ENCODE assay signal across 1 fruit fly cellular context in genomic region chr3R:23117683-23118470, dm6.
TF ChIP-seq lines count a peak whose summit lies in the region.

Rassf (minus strand) TSS chr3R:23117931.
CenB1A (plus strand) TSS chr3R:23118400.

TF ChIP-seq in whole organism, embryonic, 481 proteins besides CTCF, POLR2A, EP300 and RAD21 (continued from another document and continues in another):
- TF ChIP-seq CG1529 (GFP tag; optimal IDR thresholded peaks at IDR 0.05; lab: Kevin White, UChicago) (no peak), ara (GFP tag; IDR thresholded peaks at IDR 0.05; lab: Robert Waterston, UW) (peak; percentile 11; the same call in 1 of the 2 replicates), PHDP (tag; optimal IDR thresholded peaks at IDR 0.05; lab: Kevin White, UChicago) (peak; percentile 10), CG18476 (GFP tag; optimal IDR thresholded peaks at IDR 0.05; lab: Kevin White, UChicago) (peak; percentile 36), lab (GFP tag; optimal IDR thresholded peaks at IDR 0.05; lab: Kevin White, UChicago) (peak; percentile 19), maf-S (GFP tag; optimal IDR thresholded peaks at IDR 0.05; lab: Kevin White, UChicago) (peak; percentile 65), gcm2 (GFP tag; optimal IDR thresholded peaks at IDR 0.05; lab: Kevin White, UChicago) (no peak), ash1 (GFP tag; optimal IDR thresholded peaks at IDR 0.05; lab: Kevin White, UChicago) (no peak), cad (GFP tag; optimal IDR thresholded peaks at IDR 0.05; lab: Kevin White, UChicago) (no peak), CG11247 (GFP tag; IDR thresholded peaks at IDR 0.05; lab: Robert Waterston, UW) (0 out of 2 replicates have a peak, but pooled peaks have one; percentile 21), ato (GFP tag; IDR thresholded peaks at IDR 0.05; lab: Robert Waterston, UW; ENCODE audit: partially characterized antibody) (no peak), eve (GFP tag; optimal IDR thresholded peaks at IDR 0.05; lab: Kevin White, UChicago) (no peak), ase (GFP tag; IDR thresholded peaks at IDR 0.05; lab: Robert Waterston, UW) (0 out of 3 replicates have a peak, but pooled peaks have one; percentile 16), CG4328 (GFP tag; optimal IDR thresholded peaks at IDR 0.05; lab: Kevin White, UChicago) (no peak), lola (GFP tag; optimal IDR thresholded peaks at IDR 0.05; lab: Kevin White, UChicago) (peak in 1 of 3 experiments; percentile 18), CoRest (tag; optimal IDR thresholded peaks at IDR 0.05; lab: Kevin White, UChicago) (peak; percentile 61), CG15011 (GFP tag; optimal IDR thresholded peaks at IDR 0.05; lab: Kevin White, UChicago) (no peak), CG4424 (GFP tag; optimal IDR thresholded peaks at IDR 0.05; lab: Kevin White, UChicago) (peak; percentile 53), Ets65A (GFP tag; lab: Kevin White, UChicago) (peak; percentile 98), zen2 (GFP tag; IDR thresholded peaks at IDR 0.05; lab: Robert Waterston, UW; ENCODE audit: partially characterized antibody) (peak; percentile 21; the same call in 1 of the 3 replicates), CG8388 (GFP tag; optimal IDR thresholded peaks at IDR 0.05; lab: Kevin White, UChicago) (peak; percentile 9), bab2 (GFP tag; optimal IDR thresholded peaks at IDR 0.05; lab: Kevin White, UChicago) (peak; percentile 23), CG2120 (GFP tag; optimal IDR thresholded peaks at IDR 0.05; lab: Kevin White, UChicago) (peak; percentile 62), CG15479 (GFP tag; optimal IDR thresholded peaks at IDR 0.05; lab: Kevin White, UChicago) (no peak), chinmo (GFP tag; IDR thresholded peaks at IDR 0.05; lab: Robert Waterston, UW; ENCODE audit: partially characterized antibody) (0 out of 4 replicates have a peak, but pooled peaks have one; percentile 49), pan (optimal IDR thresholded peaks at IDR 0.05; lab: Kevin White, UChicago) (no peak), pan (GFP tag; optimal IDR thresholded peaks at IDR 0.05 in 1 of 2, IDR thresholded peaks at IDR 0.05 in 1 of 2) (peak in 1 of 2 experiments; percentile 30), Dll (GFP tag; IDR thresholded peaks at IDR 0.05; lab: Robert Waterston, UW; ENCODE audit: partially characterized antibody) (peak; percentile 51; the same call in 1 of the 4 replicates), CG17361 (GFP tag; IDR thresholded peaks at IDR 0.05; lab: Robert Waterston, UW) (peak; percentile 69), Xrp1 (GFP tag; IDR thresholded peaks at IDR 0.05; lab: Robert Waterston, UW) (peak; percentile 41), CG2875 (GFP tag; optimal IDR thresholded peaks at IDR 0.05; lab: Kevin White, UChicago) (no peak), ken (GFP tag; IDR thresholded peaks at IDR 0.05; lab: Robert Waterston, UW) (peak; percentile 53; the same call in 1 of the 3 replicates), al (GFP tag; IDR thresholded peaks at IDR 0.05; lab: Robert Waterston, UW) (peak; percentile 45; the same call in 1 of the 2 replicates), Hsf (GFP tag; optimal IDR thresholded peaks at IDR 0.05; lab: Kevin White, UChicago) (peak; percentile 55), CG17829 (tag; optimal IDR thresholded peaks at IDR 0.05; lab: Kevin White, UChicago) (peak; percentile 6), ERR (GFP tag; optimal IDR thresholded peaks at IDR 0.05; lab: Kevin White, UChicago) (peak; percentile 34), crol (GFP tag; IDR thresholded peaks at IDR 0.05; lab: Robert Waterston, UW) (peak; percentile 97), jing (GFP tag; optimal IDR thresholded peaks at IDR 0.05; lab: Kevin White, UChicago) (no peak), lilli (GFP tag; optimal IDR thresholded peaks at IDR 0.05; lab: Kevin White, UChicago) (peak; percentile 55), CG12155 (GFP tag; optimal IDR thresholded peaks at IDR 0.05; lab: Kevin White, UChicago) (peak; percentile 23), Ravus (GFP tag; IDR thresholded peaks at IDR 0.05; lab: Robert Waterston, UW) (no peak; the same call in 1 of the 2 replicates), zfh2 (GFP tag; optimal IDR thresholded peaks at IDR 0.05; lab: Kevin White, UChicago) (peak; percentile 80), repo (GFP tag; optimal IDR thresholded peaks at IDR 0.05; lab: Kevin White, UChicago) (peak; percentile 15), Sry-δ (GFP tag; optimal IDR thresholded peaks at IDR 0.05; lab: Kevin White, UChicago) (peak; percentile 48), Dbx (GFP tag; IDR thresholded peaks at IDR 0.05; lab: Robert Waterston, UW) (0 out of 3 replicates have a peak, but pooled peaks have one; percentile 47), chn (GFP tag; optimal IDR thresholded peaks at IDR 0.05; lab: Kevin White, UChicago) (peak; percentile 50), Aef1 (GFP tag; IDR thresholded peaks at IDR 0.05; lab: Robert Waterston, UW) (peak; percentile 52; the same call in 2 of the 3 replicates), CHES-1-like (GFP tag; optimal IDR thresholded peaks at IDR 0.05; lab: Kevin White, UChicago) (peak; percentile 56), CG10654 (GFP tag; optimal IDR thresholded peaks at IDR 0.05; lab: Kevin White, UChicago) (peak; percentile 16), Myb (GFP tag; optimal IDR thresholded peaks at IDR 0.05; lab: Kevin White, UChicago) (peak; percentile 57), nmo (GFP tag; optimal IDR thresholded peaks at IDR 0.05; lab: Kevin White, UChicago) (peak; percentile 51), CG7839 (tag; optimal IDR thresholded peaks at IDR 0.05; lab: Kevin White, UChicago) (peak; percentile 37), CG18764 (GFP tag; optimal IDR thresholded peaks at IDR 0.05; lab: Kevin White, UChicago) (no peak), tap (tag; optimal IDR thresholded peaks at IDR 0.05; lab: Kevin White, UChicago) (no peak), CG6689 (GFP tag; IDR thresholded peaks at IDR 0.05; lab: Robert Waterston, UW) (peak; percentile 31; the same call in 1 of the 2 replicates), CG30431 (GFP tag; optimal IDR thresholded peaks at IDR 0.05; lab: Kevin White, UChicago) (no peak), CG8359 (GFP tag; optimal IDR thresholded peaks at IDR 0.05; lab: Kevin White, UChicago; ENCODE audit: borderline replicate concordance) (no peak), CG12104 (GFP tag; optimal IDR thresholded peaks at IDR 0.05; lab: Kevin White, UChicago) (peak; percentile 38), bcd (GFP tag; optimal IDR thresholded peaks at IDR 0.05; lab: Kevin White, UChicago) (peak; percentile 24), sob (GFP tag; IDR thresholded peaks at IDR 0.05; lab: Robert Waterston, UW) (peak; percentile 58; the same call in 1 of the 2 replicates), CG1792 (GFP tag; optimal IDR thresholded peaks at IDR 0.05; lab: Kevin White, UChicago) (peak; percentile 29), CG33557 (GFP tag; optimal IDR thresholded peaks at IDR 0.05; lab: Kevin White, UChicago) (peak; percentile 11), CG4282 (GFP tag; optimal IDR thresholded peaks at IDR 0.05; lab: Kevin White, UChicago) (peak; percentile 23), CG9727 (GFP tag; optimal IDR thresholded peaks at IDR 0.05; lab: Kevin White, UChicago) (peak; percentile 13), CG12299 (tag; optimal IDR thresholded peaks at IDR 0.05; lab: Kevin White, UChicago) (no peak), D (optimal IDR thresholded peaks at IDR 0.05; lab: Kevin White, UChicago) (no peak), D (GFP tag; optimal IDR thresholded peaks at IDR 0.05; lab: Kevin White, UChicago) (peak; percentile 24), CG16779 (GFP tag; IDR thresholded peaks at IDR 0.05; lab: Robert Waterston, UW) (no peak), CG33213 (GFP tag; optimal IDR thresholded peaks at IDR 0.05; lab: Kevin White, UChicago) (peak; percentile 36), CG10565 (GFP tag; optimal IDR thresholded peaks at IDR 0.05; lab: Kevin White, UChicago) (no peak), wdn (GFP tag; IDR thresholded peaks at IDR 0.05; lab: Robert Waterston, UW) (no peak; the same call in 1 of the 2 replicates), CG10147 (GFP tag; optimal IDR thresholded peaks at IDR 0.05; lab: Kevin White, UChicago) (no peak), luna (GFP tag; optimal IDR thresholded peaks at IDR 0.05; lab: Kevin White, UChicago) (no peak), CG15696 (tag; optimal IDR thresholded peaks at IDR 0.05; lab: Kevin White, UChicago) (peak; percentile 32), bigmax (GFP tag; optimal IDR thresholded peaks at IDR 0.05; lab: Kevin White, UChicago) (no peak), pb (GFP tag; optimal IDR thresholded peaks at IDR 0.05; lab: Kevin White, UChicago) (peak; percentile 40), ems (GFP tag; optimal IDR thresholded peaks at IDR 0.05; lab: Kevin White, UChicago) (no peak), D19B (GFP tag; optimal IDR thresholded peaks at IDR 0.05; lab: Kevin White, UChicago) (no peak), slbo (GFP tag; IDR thresholded peaks at IDR 0.05; lab: Robert Waterston, UW) (peak; percentile 70), NFAT (GFP tag; IDR thresholded peaks at IDR 0.05; lab: Robert Waterston, UW) (peak; percentile 17; the same call in 1 of the 2 replicates), chif (GFP tag; optimal IDR thresholded peaks at IDR 0.05; lab: Kevin White, UChicago) (peak in 1 of 2 experiments; percentile 36), rib (GFP tag; IDR thresholded peaks at IDR 0.05; lab: Robert Waterston, UW) (peak; percentile 9; the same call in 1 of the 2 replicates), D19A (tag; optimal IDR thresholded peaks at IDR 0.05; lab: Kevin White, UChicago) (no peak), schlank (tag; optimal IDR thresholded peaks at IDR 0.05; lab: Kevin White, UChicago) (no peak), CG31388 (GFP tag; optimal IDR thresholded peaks at IDR 0.05; lab: Kevin White, UChicago) (no peak), jumu (GFP tag; optimal IDR thresholded peaks at IDR 0.05; lab: Kevin White, UChicago) (peak; percentile 54), gsb (GFP tag; IDR thresholded peaks at IDR 0.05; lab: Robert Waterston, UW) (no peak), CG12071 (GFP tag; optimal IDR thresholded peaks at IDR 0.05; lab: Kevin White, UChicago) (no peak), pros (GFP tag; optimal IDR thresholded peaks at IDR 0.05; lab: Kevin White, UChicago) (no peak), CG32532 (GFP tag; IDR thresholded peaks at IDR 0.05; lab: Robert Waterston, UW) (peak; percentile 27; the same call in 1 of the 2 replicates), Atf3 (GFP tag; optimal IDR thresholded peaks at IDR 0.05; lab: Kevin White, UChicago) (peak; percentile 48), CG15601 (tag; optimal IDR thresholded peaks at IDR 0.05; lab: Kevin White, UChicago) (no peak), CG11695 (GFP tag; IDR thresholded peaks at IDR 0.05; lab: Robert Waterston, UW) (no peak), prd (optimal IDR thresholded peaks at IDR 0.05; lab: Kevin White, UChicago) (no peak), prd (GFP tag; IDR thresholded peaks at IDR 0.05; lab: Robert Waterston, UW) (peak; percentile 53; the same call in 2 of the 3 replicates), CG13624 (GFP tag; optimal IDR thresholded peaks at IDR 0.05; lab: Kevin White, UChicago) (peak; percentile 64), MBD-R2 (GFP tag; IDR thresholded peaks at IDR 0.05; lab: Robert Waterston, UW) (peak; percentile 86), her (GFP tag; optimal IDR thresholded peaks at IDR 0.05; lab: Kevin White, UChicago) (peak; percentile 11), eyg (GFP tag; optimal IDR thresholded peaks at IDR 0.05; lab: Kevin White, UChicago) (no peak), aop (GFP tag; IDR thresholded peaks at IDR 0.05; lab: Robert Waterston, UW) (no peak), Mad (GFP tag; optimal IDR thresholded peaks at IDR 0.05; lab: Kevin White, UChicago) (no peak), Ets97D (GFP tag; optimal IDR thresholded peaks at IDR 0.05; lab: Kevin White, UChicago) (peak; percentile 60), stc (GFP tag; IDR thresholded peaks at IDR 0.05; lab: Robert Waterston, UW) (no peak), CG16863 (GFP tag; optimal IDR thresholded peaks at IDR 0.05; lab: Kevin White, UChicago) (peak; percentile 35), CG34422 (GFP tag; IDR thresholded peaks at IDR 0.05; lab: Robert Waterston, UW) (peak; percentile 89; the same call in 1 of the 3 replicates), CG7357 (GFP tag; IDR thresholded peaks at IDR 0.05; lab: Robert Waterston, UW) (0 out of 3 replicates have a peak, but pooled peaks have one; percentile 40), Dp (GFP tag; optimal IDR thresholded peaks at IDR 0.05; lab: Kevin White, UChicago) (peak; percentile 82), ranshi (GFP tag; IDR thresholded peaks at IDR 0.05; lab: Robert Waterston, UW) (peak; percentile 88), CG12744 (GFP tag; optimal IDR thresholded peaks at IDR 0.05; lab: Kevin White, UChicago) (peak; percentile 51), bbx (GFP tag; IDR thresholded peaks at IDR 0.05; lab: Robert Waterston, UW; ENCODE audit: partially characterized antibody) (peak; percentile 72), pho (GFP tag; optimal IDR thresholded peaks at IDR 0.05; lab: Kevin White, UChicago) (peak; percentile 57), row (GFP tag; IDR thresholded peaks at IDR 0.05; lab: Robert Waterston, UW) (peak; percentile 85), tll (GFP tag; optimal IDR thresholded peaks at IDR 0.05; lab: Kevin White, UChicago) (peak in 1 of 2 experiments; percentile 84), CG34224 (GFP tag; IDR thresholded peaks at IDR 0.05; lab: Robert Waterston, UW; ENCODE audit: partially characterized antibody) (peak; percentile 67; the same call in 2 of the 3 replicates), Dip3 (GFP tag; optimal IDR thresholded peaks at IDR 0.05; lab: Kevin White, UChicago) (peak; percentile 59), Drgx (GFP tag; IDR thresholded peaks at IDR 0.05; lab: Robert Waterston, UW) (0 out of 2 replicates have a peak, but pooled peaks have one; percentile 24), vvl (GFP tag; IDR thresholded peaks at IDR 0.05; lab: Robert Waterston, UW) (peak; percentile 51), kni (GFP tag; optimal IDR thresholded peaks at IDR 0.05; lab: Kevin White, UChicago) (peak; percentile 45), CG17385 (GFP tag; optimal IDR thresholded peaks at IDR 0.05; lab: Kevin White, UChicago) (peak; percentile 64), Jarid2 (GFP tag; optimal IDR thresholded peaks at IDR 0.05; lab: Kevin White, UChicago) (no peak), dm (GFP tag; optimal IDR thresholded peaks at IDR 0.05; lab: Kevin White, UChicago) (peak; percentile 11), hbn (GFP tag; IDR thresholded peaks at IDR 0.05; lab: Robert Waterston, UW; ENCODE audit: partially characterized antibody) (0 out of 2 replicates have a peak, but pooled peaks have one; percentile 44), knrl (GFP tag; IDR thresholded peaks at IDR 0.05; lab: Robert Waterston, UW; ENCODE audit: partially characterized antibody) (no peak), CG4617 (GFP tag; optimal IDR thresholded peaks at IDR 0.05; lab: Kevin White, UChicago; ENCODE audit: borderline replicate concordance) (peak; percentile 43), TFAM (GFP tag; optimal IDR thresholded peaks at IDR 0.05; lab: Kevin White, UChicago) (no peak), CG9215 (GFP tag; IDR thresholded peaks at IDR 0.05; lab: Robert Waterston, UW) (peak; percentile 57)
